Fruit fly (Drosophila melanogaster) whole organism: ENCODE measurements around the gene CG43731.

ENCODE experiments used
- CG8478 ChIP-seq: fragments of >200 bp; optimal IDR thresholded peaks from 2 replicates; lab custom pipeline; 2018; ENCODE audit warnings: inconsistent platforms
- EcR ChIP-seq, 2 experiments: fragments of >200 bp; optimal IDR thresholded peaks; 2 replicates each; lab custom pipeline; 2017; ENCODE audit warnings: missing biosample characterization in 2 of 2, missing genetic modification characterization in 2 of 2, missing genetic modification reagents in 2 of 2
- pan ChIP-seq: fragments of >200 bp; optimal IDR thresholded peaks from 2 replicates; lab custom pipeline; 2017

dm6 chr2L:19098668-19099067, 3.2 kb upstream of the CG43731 start:
- TF ChIP-seq pan (lab: Kevin White, UChicago) (no peak), EcR (GFP tag; optimal IDR thresholded peaks at IDR 0.05; lab: Kevin White, UChicago) (no peak), CG8478 (lab: Kevin White, UChicago) (no peak)
